Worm (Caenorhabditis elegans) whole organism, L4 larva: ENCODE data around the gene Y51H4A.938.

Experiments
- F44E2.7 ChIP-seq: fragments of 200-800 bp; sonication (Bioruptor generic); IDR thresholded peaks from 2 replicates; pipeline ENCODE4 v2.1.2; 2022; ENCODE audit warnings: missing genetic modification characterization, missing compliant biosample characterization
- F49E8.2 ChIP-seq: sonication (generic microtip); optimal IDR thresholded peaks from 2 replicates; lab custom pipeline; 2016; ENCODE audit warnings: missing compliant biosample characterization, mild to moderate bottlenecking, missing genetic modification characterization, borderline replicate concordance
- T26A8.4 ChIP-seq: fragments of 200-800 bp; sonication (Bioruptor generic); IDR thresholded peaks from 2 replicates; pipeline ENCODE4 v1.3.6; 2022; ENCODE audit warnings: missing genetic modification characterization, missing compliant biosample characterization
- Y5F2A.4 ChIP-seq: fragments of 200-800 bp; sonication (Bioruptor generic); optimal IDR thresholded peaks from 2 replicates; lab custom pipeline; 2018; ENCODE audit warnings: mild to moderate bottlenecking, missing genetic modification characterization, missing compliant biosample characterization
- ZK337.2 ChIP-seq: fragments of 200-800 bp; sonication (Bioruptor generic); IDR thresholded peaks from 2 replicates; pipeline ENCODE4 v1.3.6; 2022; ENCODE audit warnings: missing genetic modification reagents, missing genetic modification characterization, missing compliant biosample characterization
- ZK546.5 ChIP-seq, 2 experiments: sonication (generic microtip); optimal IDR thresholded peaks; 2 replicates each; lab custom pipeline; 2017; ENCODE audit warnings: missing biosample characterization in 2 of 2, missing genetic modification characterization in 2 of 2
- aha-1 ChIP-seq: fragments of 150-350 bp; peaks from one replicate; lab custom pipeline; 2014; ENCODE audit warnings: missing biosample characterization, missing genetic modification characterization
- ama-1 ChIP-seq: fragments of 150-350 bp; optimal IDR thresholded peaks from 2 replicates; lab custom pipeline; 2014; ENCODE audit warnings: inconsistent platforms, mixed read lengths
- ceh-20 ChIP-seq: fragments of 200-800 bp; sonication (Bioruptor generic); IDR thresholded peaks from 2 replicates; pipeline ENCODE4 v1.3.6; 2022; ENCODE audit warnings: missing genetic modification reagents, missing genetic modification characterization, missing compliant biosample characterization
- ceh-44 ChIP-seq: fragments of 200-800 bp; sonication (Bioruptor generic); IDR thresholded peaks from 2 replicates; pipeline ENCODE4 v1.3.6; 2022; ENCODE audit warnings: missing genetic modification reagents, missing genetic modification characterization, missing compliant biosample characterization
- ceh-62 ChIP-seq: sonication (generic microtip); optimal IDR thresholded peaks from 2 replicates; lab custom pipeline; 2017; ENCODE audit warnings: missing biosample characterization, missing genetic modification characterization
- ceh-82 ChIP-seq: sonication (generic microtip); optimal IDR thresholded peaks from 2 replicates; lab custom pipeline; 2017; ENCODE audit warnings: missing biosample characterization, missing genetic modification characterization
- cey-2 ChIP-seq: sonication (generic microtip); optimal IDR thresholded peaks from 3 replicates; lab custom pipeline; 2017; ENCODE audit warnings: missing genetic modification characterization, mild to moderate bottlenecking, missing compliant biosample characterization, antibody characterized with exemption, borderline replicate concordance; ENCODE audit not compliant: insufficient read depth
- dmd-6 ChIP-seq: fragments of 200-800 bp; sonication (Bioruptor generic); IDR thresholded peaks from 2 replicates; pipeline ENCODE4 v1.3.6; 2022; ENCODE audit warnings: missing genetic modification reagents, missing genetic modification characterization, missing compliant biosample characterization
- dmd-9 ChIP-seq: fragments of 200-800 bp; sonication (Bioruptor generic); IDR thresholded peaks from 2 replicates; pipeline ENCODE4 v1.3.6; 2022; ENCODE audit warnings: missing genetic modification reagents, missing genetic modification characterization, missing compliant biosample characterization
- duxl-1 ChIP-seq: sonication (generic microtip); optimal IDR thresholded peaks from 2 replicates; lab custom pipeline; 2016; ENCODE audit warnings: mild to moderate bottlenecking, missing genetic modification characterization, moderate library complexity, missing compliant biosample characterization; ENCODE audit not compliant: poor library complexity
- egl-43 ChIP-seq: fragments of 200-800 bp; sonication (Bioruptor generic); IDR thresholded peaks from 2 replicates; pipeline ENCODE4 v1.3.6; 2022; ENCODE audit warnings: missing genetic modification reagents, missing genetic modification characterization, missing compliant biosample characterization
- fkh-10 ChIP-seq: fragments of 150-350 bp; optimal IDR thresholded peaks from 2 replicates; lab custom pipeline; 2014; ENCODE audit warnings: missing biosample characterization, missing genetic modification reagents, missing genetic modification characterization
- fos-1 ChIP-seq: fragments of 150-350 bp; optimal IDR thresholded peaks from 2 replicates; lab custom pipeline; 2014; ENCODE audit warnings: missing biosample characterization, missing genetic modification characterization
- jun-1 ChIP-seq: fragments of 150-350 bp; optimal IDR thresholded peaks from 2 replicates; lab custom pipeline; 2014; ENCODE audit warnings: missing biosample characterization, missing genetic modification reagents, missing genetic modification characterization
- lim-7 ChIP-seq: fragments of 200-800 bp; sonication (Bioruptor generic); IDR thresholded peaks from 2 replicates; pipeline ENCODE4 v1.3.6; 2022; ENCODE audit warnings: missing genetic modification characterization, missing compliant biosample characterization
- lin-15B ChIP-seq: fragments of 150-350 bp; sonication (generic microtip); optimal IDR thresholded peaks from 3 replicates; lab custom pipeline; 2014; ENCODE audit warnings: missing biosample characterization, missing genetic modification characterization
- lin-38 ChIP-seq: fragments of 200-800 bp; sonication (Bioruptor generic); IDR thresholded peaks from 2 replicates; pipeline ENCODE4 v1.3.6; 2022; ENCODE audit warnings: missing genetic modification reagents, missing genetic modification characterization, missing compliant biosample characterization
- lir-3 ChIP-seq: sonication (generic microtip); optimal IDR thresholded peaks from 2 replicates; lab custom pipeline; 2016; ENCODE audit warnings: mild to moderate bottlenecking, missing genetic modification characterization, missing compliant biosample characterization
- madf-9 ChIP-seq: fragments of 200-800 bp; sonication (Bioruptor generic); conservative IDR thresholded peaks from 2 replicates; pipeline ENCODE4 v1.3.6; 2022; ENCODE audit warnings: missing genetic modification reagents, missing genetic modification characterization, missing compliant biosample characterization
- mdl-1 ChIP-seq, 2 experiments: fragments of 150-350 bp in 1 of 2; sonication (generic microtip) in 1 of 2; optimal IDR thresholded peaks; 2 replicates each; lab custom pipeline; 2014 to 2017; ENCODE audit warnings: missing biosample characterization in 2 of 2, missing genetic modification characterization in 2 of 2
- mxl-3 ChIP-seq: fragments of 200-800 bp; sonication (Bioruptor generic); optimal IDR thresholded peaks from 2 replicates; lab custom pipeline; 2018; ENCODE audit warnings: mild to moderate bottlenecking, missing genetic modification characterization, missing compliant biosample characterization
- nhr-102 ChIP-seq: sonication (generic microtip); optimal IDR thresholded peaks from 2 replicates; lab custom pipeline; 2016; ENCODE audit warnings: mild to moderate bottlenecking, missing genetic modification characterization, moderate library complexity, missing compliant biosample characterization
- nhr-111 ChIP-seq: fragments of 200-800 bp; sonication (Bioruptor generic); optimal IDR thresholded peaks from 2 replicates; lab custom pipeline; 2018; ENCODE audit warnings: mild to moderate bottlenecking, missing genetic modification characterization, missing compliant biosample characterization
- nhr-237 ChIP-seq: sonication (generic microtip); optimal IDR thresholded peaks from 2 replicates; lab custom pipeline; 2017; ENCODE audit warnings: missing biosample characterization, missing genetic modification characterization
- nhr-25 ChIP-seq: sonication (generic microtip); optimal IDR thresholded peaks from 2 replicates; lab custom pipeline; 2017; ENCODE audit warnings: missing genetic modification characterization, mild to moderate bottlenecking, missing compliant biosample characterization, antibody characterized with exemption, moderate library complexity, borderline replicate concordance; ENCODE audit not compliant: insufficient read depth
- nhr-28 ChIP-seq: fragments of 150-350 bp; optimal IDR thresholded peaks from 2 replicates; lab custom pipeline; 2014; ENCODE audit warnings: missing biosample characterization, missing genetic modification characterization
- nhr-41 ChIP-seq: fragments of 200-800 bp; sonication (Bioruptor generic); IDR thresholded peaks from 2 replicates; pipeline ENCODE4 v1.3.6; 2022; ENCODE audit warnings: missing genetic modification reagents, missing genetic modification characterization, missing compliant biosample characterization
- nhr-42 ChIP-seq: fragments of 200-800 bp; sonication (Bioruptor generic); IDR thresholded peaks from 2 replicates; pipeline ENCODE4 v1.3.6; 2022; ENCODE audit warnings: missing genetic modification characterization, missing compliant biosample characterization
- pqm-1 ChIP-seq: sonication (generic microtip); optimal IDR thresholded peaks from 2 replicates; lab custom pipeline; 2017; ENCODE audit warnings: missing biosample characterization, missing genetic modification characterization
- rbr-2 ChIP-seq: sonication (generic microtip); optimal IDR thresholded peaks from 2 replicates; lab custom pipeline; 2016; ENCODE audit warnings: missing genotype, missing genetic modification characterization, missing compliant biosample characterization
- saeg-2 ChIP-seq: fragments of 200-800 bp; sonication (Bioruptor generic); IDR thresholded peaks from 2 replicates; pipeline ENCODE4 v1.3.6; 2022; ENCODE audit warnings: missing genetic modification reagents, missing genetic modification characterization, missing compliant biosample characterization
- sdz-12 ChIP-seq: fragments of 200-800 bp; sonication (Bioruptor generic); optimal IDR thresholded peaks from 2 replicates; lab custom pipeline; 2018; ENCODE audit warnings: mild to moderate bottlenecking, missing genetic modification characterization, missing compliant biosample characterization
- set-16 ChIP-seq: fragments of 200-800 bp; sonication (Bioruptor generic); IDR thresholded peaks from 2 replicates; pipeline ENCODE4 v1.3.6; 2022; ENCODE audit warnings: missing genetic modification reagents, missing genetic modification characterization, missing compliant biosample characterization
- snpc-1.2 ChIP-seq: fragments of 200-800 bp; sonication (Bioruptor generic); IDR thresholded peaks from 2 replicates; pipeline ENCODE4 v1.3.6; 2022; ENCODE audit warnings: missing genetic modification reagents, missing genetic modification characterization, missing compliant biosample characterization
- snpc-4 ChIP-seq: fragments of 150-350 bp; optimal IDR thresholded peaks from 2 replicates; lab custom pipeline; 2014; ENCODE audit warnings: missing biosample characterization, missing genetic modification characterization
- spr-1 ChIP-seq: sonication (generic microtip); optimal IDR thresholded peaks from 2 replicates; lab custom pipeline; 2016; ENCODE audit warnings: mild to moderate bottlenecking, missing genetic modification characterization, missing compliant biosample characterization
- spr-3 ChIP-seq: fragments of 200-800 bp; sonication (Bioruptor generic); optimal IDR thresholded peaks from 2 replicates; lab custom pipeline; 2018; ENCODE audit warnings: mild to moderate bottlenecking, missing genetic modification characterization, missing compliant biosample characterization
- unc-62 ChIP-seq, 3 experiments: fragments of 150-350 bp in 1 of 3; sonication (generic microtip); optimal IDR thresholded peaks in 2 of 3; peaks in 1 of 3; 1 replicate in 1 of 3; 2 replicates in 2 of 3; lab custom pipeline; 2014 to 2017; ENCODE audit warnings: missing biosample characterization in 3 of 3, missing genetic modification characterization in 3 of 3, missing genetic modification reagents in 3 of 3, missing genotype in 1 of 3
- vab-7 ChIP-seq: fragments of 200-800 bp; sonication (Bioruptor generic); IDR thresholded peaks from 2 replicates; pipeline ENCODE4 v1.3.6; 2022; ENCODE audit warnings: missing genetic modification reagents, missing genetic modification characterization, missing compliant biosample characterization
- zag-1 ChIP-seq: fragments of 150-350 bp; optimal IDR thresholded peaks from 2 replicates; lab custom pipeline; 2014; ENCODE audit warnings: missing biosample characterization, missing genetic modification characterization
- zfp-2 ChIP-seq: sonication (generic microtip); optimal IDR thresholded peaks from 2 replicates; lab custom pipeline; 2016; ENCODE audit warnings: mild to moderate bottlenecking, missing genetic modification characterization, missing compliant biosample characterization
- zfp-3 ChIP-seq: fragments of 200-800 bp; sonication (Bioruptor generic); conservative IDR thresholded peaks from 2 replicates; pipeline ENCODE4 v1.3.6; 2022; ENCODE audit warnings: missing genetic modification reagents, missing genetic modification characterization, missing compliant biosample characterization
- zip-2 ChIP-seq: fragments of 150-350 bp; optimal IDR thresholded peaks from 2 replicates; lab custom pipeline; 2014; ENCODE audit warnings: missing biosample characterization, missing genetic modification characterization
- ztf-7 ChIP-seq: fragments of 150-350 bp; optimal IDR thresholded peaks from 2 replicates; lab custom pipeline; 2014; ENCODE audit warnings: missing biosample characterization, missing genetic modification characterization

The Y51H4A.938 gene

ce11 chrIV:16491411-16492036 is 10.5 kb downstream of the Y51H4A.938 start (continued):
- TF ChIP-seq zag-1 (tag; lab: Kevin White, UChicago): no peak
- no peak for TF ChIP-seq ZK546.5 (tag; optimal IDR thresholded peaks at IDR 0.05; lab: Kevin White, UChicago)
- TF ChIP-seq nhr-25 (tag; lab: Kevin White, UChicago): no peak
- no peak for TF ChIP-seq sdz-12 (GFP tag; lab: Kevin White, UChicago)
- TF ChIP-seq lir-3 (tag; lab: Kevin White, UChicago): no peak
- TF ChIP-seq zfp-3: 0 out of 2 replicates have a peak, but pooled peaks have one; percentile 40
- peak; percentile 24 for TF ChIP-seq zfp-2
- peak; percentile 44; the same call in 1 of the 2 replicates for TF ChIP-seq egl-43 (GFP tag; lab: Robert Waterston, UW)
- TF ChIP-seq cey-2 (tag; lab: Kevin White, UChicago): no peak
- TF ChIP-seq Y5F2A.4 (GFP tag; lab: Kevin White, UChicago): no peak
- TF ChIP-seq snpc-1.2 (GFP tag; lab: Robert Waterston, UW): no peak
- peak; percentile 88 for TF ChIP-seq rbr-2 (tag; lab: Kevin White, UChicago)
- peak; percentile 28 for TF ChIP-seq nhr-102 (tag; lab: Kevin White, UChicago)
- peak; percentile 55 for TF ChIP-seq mxl-3
- TF ChIP-seq lim-7: no peak
- peak; percentile 3 to 74 for TF ChIP-seq mdl-1 (tag; optimal IDR thresholded peaks at IDR 0.05; lab: Kevin White, UChicago)
- TF ChIP-seq ztf-7 (tag; lab: Kevin White, UChicago): peak; percentile 33
- TF ChIP-seq saeg-2 (GFP tag; lab: Robert Waterston, UW): no peak
- peak; percentile 65 for TF ChIP-seq duxl-1 (tag; lab: Kevin White, UChicago)
- 0 out of 2 replicates have a peak, but pooled peaks have one; percentile 30 for TF ChIP-seq nhr-41 (GFP tag; lab: Robert Waterston, UW)
- no peak for TF ChIP-seq pqm-1
- no peak for TF ChIP-seq ceh-20 (GFP tag; lab: Robert Waterston, UW)
- TF ChIP-seq madf-9: no peak; the same call in 1 of the 2 replicates
- no peak for TF ChIP-seq spr-1 (tag; lab: Kevin White, UChicago)
- TF ChIP-seq dmd-6 (GFP tag; lab: Robert Waterston, UW): peak; percentile 52
- TF ChIP-seq lin-38 (GFP tag; lab: Robert Waterston, UW): peak; percentile 48
- no peak for TF ChIP-seq ceh-62 (tag; lab: Kevin White, UChicago)
- TF ChIP-seq lin-15B (tag; lab: Kevin White, UChicago): no peak
- no peak for TF ChIP-seq zip-2
- TF ChIP-seq snpc-4: no peak
- no peak for TF ChIP-seq spr-3
- no peak for TF ChIP-seq ceh-82 (tag; lab: Kevin White, UChicago)
- no peak; the same call in 1 of the 2 replicates for TF ChIP-seq vab-7 (GFP tag; lab: Robert Waterston, UW)
- no peak for TF ChIP-seq dmd-9 (GFP tag; lab: Robert Waterston, UW)
- no peak for TF ChIP-seq ceh-44 (GFP tag; lab: Robert Waterston, UW)
- TF ChIP-seq nhr-111 (GFP tag; lab: Kevin White, UChicago): no peak
- no peak for TF ChIP-seq F44E2.7 (GFP tag; lab: Robert Waterston, UW)
- TF ChIP-seq ZK337.2 (GFP tag; lab: Robert Waterston, UW): no peak
- peak; percentile 8 for TF ChIP-seq ama-1
- TF ChIP-seq jun-1 (tag; lab: Kevin White, UChicago): no peak
- TF ChIP-seq unc-62 (GFP tag; optimal IDR thresholded peaks at IDR 0.05 in 1 of 2; lab: Kevin White, UChicago): no peak
- TF ChIP-seq unc-62 (tag; optimal IDR thresholded peaks at IDR 0.05; lab: Kevin White, UChicago): no peak
- no peak for TF ChIP-seq nhr-237
- peak; percentile 33; the same call in 1 of the 2 replicates for TF ChIP-seq set-16
- TF ChIP-seq F49E8.2 (tag; lab: Kevin White, UChicago): no peak
- peak; percentile 69 for TF ChIP-seq fkh-10 (GFP tag; lab: Kevin White, UChicago)
- TF ChIP-seq fos-1 (tag; lab: Kevin White, UChicago): no peak
- TF ChIP-seq aha-1 (tag; lab: Kevin White, UChicago): peak; percentile 98
- no peak for TF ChIP-seq nhr-42 (GFP tag; lab: Robert Waterston, UW)
- TF ChIP-seq nhr-28 (tag; lab: Kevin White, UChicago): peak; percentile 82
- TF ChIP-seq T26A8.4 (GFP tag; lab: Robert Waterston, UW): peak; percentile 26; the same call in 1 of the 2 replicates
